Worm (Caenorhabditis elegans): ENCODE data around the gene snx-17.

The snx-17 gene

ce11 chrX:13115694-13116093 lies 6.4 kb downstream of the snx-17 start:
- TF ChIP-seq egrh-3 (GFP tag; IDR thresholded peaks at IDR 0.05) (no peak), ztf-6 (GFP tag; IDR thresholded peaks at IDR 0.05) (no peak), egl-44 (GFP tag; IDR thresholded peaks at IDR 0.05) (no peak), unc-62 (GFP tag; optimal IDR thresholded peaks at IDR 0.05) (no peak), ceh-27 (GFP tag; optimal IDR thresholded peaks at IDR 0.05) (no peak), dox-1 (GFP tag; IDR thresholded peaks at IDR 0.05) (no peak), attf-5 (GFP tag; optimal IDR thresholded peaks at IDR 0.05) (no peak), C06A6.2 (GFP tag; conservative IDR thresholded peaks at IDR 0.05) (no peak), snpc-1.3 (tag; optimal IDR thresholded peaks at IDR 0.05; ENCODE audit: insufficient read depth) (no peak), unc-130 (GFP tag; optimal IDR thresholded peaks at IDR 0.05) (no peak)

DNA sequence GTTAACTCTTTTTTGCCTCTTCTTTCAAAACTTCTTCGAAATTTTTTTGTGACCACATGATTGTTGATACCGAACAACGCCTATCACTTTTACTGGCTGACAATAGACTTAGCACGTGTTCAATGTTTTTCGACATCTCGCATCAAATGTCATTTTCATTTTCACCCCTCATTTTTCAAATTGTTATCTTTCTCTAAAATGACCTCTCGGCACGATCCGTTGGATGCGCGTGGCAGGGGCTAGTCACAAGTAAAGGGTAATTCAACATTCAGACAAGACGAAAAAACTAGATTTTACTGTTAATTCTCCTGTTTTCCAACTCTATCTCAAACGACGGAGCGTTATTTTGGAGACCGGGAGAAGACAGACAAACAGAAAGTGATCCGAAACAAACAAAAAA lies 8.6 kb downstream of the snx-17 start, which contains the start of gene F17H10.2:
Gene F17H10.2, plus strand, starts transcription at position 316 of the 400 bp plus-strand sequence.
- TF ChIP-seq B0261.1 (tag; optimal IDR thresholded peaks at IDR 0.05) (no peak), zfh-2 (GFP tag; conservative IDR thresholded peaks at IDR 0.05) (no peak), cebp-1 (GFP tag; IDR thresholded peaks at IDR 0.05) (no peak), cebp-1 (tag; optimal IDR thresholded peaks at IDR 0.05) (peak; percentile 27), sea-2 (GFP tag; IDR thresholded peaks at IDR 0.05) (no peak), sptf-2 (GFP tag; optimal IDR thresholded peaks at IDR 0.05) (no peak), repo-1 (tag; optimal IDR thresholded peaks at IDR 0.05) (no peak), unc-62 (GFP tag; optimal IDR thresholded peaks at IDR 0.05) (no peak), F37B4.10 (GFP tag; IDR thresholded peaks at IDR 0.05) (no peak), chd-7 (tag; optimal IDR thresholded peaks at IDR 0.05) (peak; percentile 29), nhr-27 (tag; optimal IDR thresholded peaks at IDR 0.05) (no peak), somi-1 (GFP tag; optimal IDR thresholded peaks at IDR 0.05) (peak; percentile 59), lin-26 (GFP tag; IDR thresholded peaks at IDR 0.05) (0 out of 2 replicates have a peak, but pooled peaks have one; percentile 47), pbrm-1 (GFP tag; IDR thresholded peaks at IDR 0.05) (no peak), lin-40 (tag; optimal IDR thresholded peaks at IDR 0.05) (peak; percentile 20), K11D2.4 (GFP tag; IDR thresholded peaks at IDR 0.05) (peak; percentile 24; the same call in 1 of the 2 replicates), hlh-12 (tag; optimal IDR thresholded peaks at IDR 0.05) (no peak), Y53G8AR.9 (GFP tag; conservative IDR thresholded peaks at IDR 0.05) (no peak), aptf-3 (GFP tag; IDR thresholded peaks at IDR 0.05) (no peak), cebp-2 (GFP tag; IDR thresholded peaks at IDR 0.05) (no peak), snpc-4 (GFP tag; optimal IDR thresholded peaks at IDR 0.05) (no peak), snpc-4 (tag; optimal IDR thresholded peaks at IDR 0.05) (no peak), attf-3 (GFP tag; conservative IDR thresholded peaks at IDR 0.05) (no peak), ztf-6 (GFP tag; IDR thresholded peaks at IDR 0.05) (no peak)

ce11 chrX:13112664-13113063 lies 9.4 kb downstream of the snx-17 start:
- no peak for TF ChIP-seq hsf-1 (GFP tag; IDR thresholded peaks at IDR 0.05)
- TF ChIP-seq Y67H2A.10 (GFP tag; conservative IDR thresholded peaks at IDR 0.05): no peak

DNA sequence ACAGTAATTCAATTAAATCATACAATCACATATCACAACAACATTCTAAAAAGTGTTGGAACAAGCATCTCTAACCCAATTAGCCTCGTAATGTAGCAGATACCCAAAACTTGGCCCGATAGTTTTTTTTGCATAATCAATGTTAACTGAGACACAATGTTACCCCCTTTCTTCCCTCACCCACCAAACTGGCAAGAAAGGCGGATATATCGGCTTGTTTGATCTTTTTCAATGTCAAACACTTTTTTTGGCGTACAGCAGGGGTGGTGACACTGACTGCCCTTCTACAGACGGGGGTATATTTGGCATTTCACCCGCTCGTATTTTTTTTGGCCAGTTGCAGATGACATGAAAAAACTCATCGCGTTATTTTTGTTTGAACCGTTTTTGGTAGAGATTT lies 12.1 kb downstream of the snx-17 start:
- TF ChIP-seq F23B12.7 (tag; optimal IDR thresholded peaks at IDR 0.05; ENCODE audit: insufficient read depth) (no peak), attf-3 (GFP tag; conservative IDR thresholded peaks at IDR 0.05) (no peak), ceh-100 (GFP tag; IDR thresholded peaks at IDR 0.05) (no peak), lin-35 (GFP tag; optimal IDR thresholded peaks at IDR 0.05) (no peak), tbp1 (GFP tag; optimal IDR thresholded peaks at IDR 0.05) (no peak), let-526 (GFP tag; IDR thresholded peaks at IDR 0.05) (no peak), aptf-3 (GFP tag; IDR thresholded peaks at IDR 0.05) (no peak), ccch-3 (GFP tag; optimal IDR thresholded peaks at IDR 0.05) (no peak), ztf-25 (GFP tag; IDR thresholded peaks at IDR 0.05) (no peak), ztf-26 (tag; optimal IDR thresholded peaks at IDR 0.05) (no peak), egl-18 (GFP tag; IDR thresholded peaks at IDR 0.05) (no peak)

Measured in whole organism, young adult.